Worm (Caenorhabditis elegans): Measurements from ENCODE around the gene C25D7.10.

DNA sequence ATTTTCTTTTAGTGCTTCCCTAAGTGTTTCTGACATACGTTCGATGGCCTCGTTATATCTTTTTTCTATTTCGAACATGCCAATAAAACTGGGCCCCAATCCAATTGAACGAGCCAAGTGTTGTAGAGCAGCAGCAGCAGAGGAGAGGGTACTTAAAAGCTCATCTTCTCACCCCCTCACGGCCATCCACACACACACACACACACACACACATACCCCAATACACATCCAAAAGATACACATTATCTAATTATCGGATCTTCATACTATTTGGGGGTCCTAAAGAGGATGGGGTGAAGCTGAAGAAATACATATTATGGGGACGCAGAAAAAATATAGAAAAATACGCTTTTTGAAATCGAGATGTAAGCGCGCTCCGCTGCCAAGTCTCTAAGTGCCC, 5.5 kb downstream of the C25D7.10 start:
- TF ChIP-seq unc-62 (GFP tag; optimal IDR thresholded peaks at IDR 0.05): no peak
- TF ChIP-seq sptf-2 (GFP tag; optimal IDR thresholded peaks at IDR 0.05): no peak
- no peak for TF ChIP-seq ztf-22 (GFP tag; optimal IDR thresholded peaks at IDR 0.05)
- no peak for TF ChIP-seq ztf-26 (tag; optimal IDR thresholded peaks at IDR 0.05)
- TF ChIP-seq him-1 (tag; optimal IDR thresholded peaks at IDR 0.05): no peak
- TF ChIP-seq hmg-20 (GFP tag; IDR thresholded peaks at IDR 0.05): no peak

All from whole organism, young adult.